Worm (Caenorhabditis elegans) whole organism, midembryonic: ENCODE measurements around the gene ZK105.5.

Experiments used
- T22C8.4 ChIP-seq: fragments of 200-800 bp; sonication (Bioruptor generic); IDR thresholded peaks from 2 replicates; pipeline ENCODE4 v1.3.6; 2022; ENCODE audit warnings: missing genetic modification characterization, missing compliant biosample characterization
- cog-1 ChIP-seq: sonication (generic microtip); optimal IDR thresholded peaks from 2 replicates; lab custom pipeline; 2016; ENCODE audit warnings: missing genetic modification characterization, missing compliant biosample characterization
- flt-1 ChIP-seq: fragments of 200-800 bp; sonication (Bioruptor generic); IDR thresholded peaks from 2 replicates; pipeline ENCODE4 v1.3.6; 2022; ENCODE audit warnings: missing genetic modification characterization, missing compliant biosample characterization
- klf-2 ChIP-seq: fragments of 200-800 bp; sonication (Bioruptor generic); conservative IDR thresholded peaks from 2 replicates; pipeline ENCODE4 v1.3.6; 2022; ENCODE audit warnings: missing genetic modification reagents, missing genetic modification characterization, missing compliant biosample characterization
- med-1 ChIP-seq: sonication (generic microtip); optimal IDR thresholded peaks from 2 replicates; lab custom pipeline; 2017; ENCODE audit warnings: missing genetic modification characterization, mild to moderate bottlenecking, missing compliant biosample characterization, antibody characterized with exemption, missing genetic modification reagents; ENCODE audit not compliant: insufficient read depth
- ref-1 ChIP-seq: fragments of 200-800 bp; sonication (Bioruptor generic); conservative IDR thresholded peaks from 2 replicates; pipeline ENCODE4 v1.3.6; 2022; ENCODE audit warnings: missing genetic modification reagents, missing genetic modification characterization, missing compliant biosample characterization
- tab-1 ChIP-seq: fragments of 200-800 bp; sonication (Bioruptor generic); IDR thresholded peaks from 2 replicates; pipeline ENCODE4 v1.3.6; 2022; ENCODE audit warnings: missing genetic modification characterization, missing compliant biosample characterization
- ztf-23 ChIP-seq: fragments of 200-800 bp; sonication (Bioruptor generic); IDR thresholded peaks from 2 replicates; pipeline ENCODE4 v1.3.6; 2022; ENCODE audit warnings: missing genetic modification reagents, missing genetic modification characterization, missing compliant biosample characterization
- ztf-29 ChIP-seq: fragments of 200-800 bp; sonication (Bioruptor generic); IDR thresholded peaks from 2 replicates; pipeline ENCODE4 v1.3.6; 2022; ENCODE audit warnings: missing genetic modification reagents, missing genetic modification characterization, missing compliant biosample characterization

Gene ZK105.5

ce11 chrV:7672258-7672657, 45.3 kb downstream of the ZK105.5 start, which contains the start of gene C12D5.4:
TSS of gene C12D5.4 (plus strand) at chrV:7672558.
- no peak for TF ChIP-seq T22C8.4 (GFP tag; lab: Robert Waterston, UW)
- no peak for TF ChIP-seq ztf-29 (GFP tag; lab: Robert Waterston, UW)
- TF ChIP-seq ref-1: no peak
- no peak for TF ChIP-seq ztf-23 (GFP tag; lab: Robert Waterston, UW)
- TF ChIP-seq klf-2 (GFP tag; lab: Robert Waterston, UW): no peak
- no peak for TF ChIP-seq cog-1 (tag; lab: Kevin White, UChicago)
- TF ChIP-seq flt-1: no peak
- TF ChIP-seq med-1 (GFP tag; lab: Kevin White, UChicago): no peak

- TF ChIP-seq T22C8.4 (GFP tag; lab: Robert Waterston, UW) (no peak), flt-1 (no peak), cog-1 (tag; lab: Kevin White, UChicago) (no peak), ref-1 (no peak), ztf-29 (GFP tag; lab: Robert Waterston, UW) (no peak), med-1 (GFP tag; lab: Kevin White, UChicago) (no peak), tab-1 (GFP tag; lab: Robert Waterston, UW) (no peak), klf-2 (GFP tag; lab: Robert Waterston, UW) (no peak), ztf-23 (GFP tag; lab: Robert Waterston, UW) (no peak)
Observed at ce11 chrV:7667940-7668339, 49.6 kb downstream of the ZK105.5 start, which contains the start of gene C12D5.5. TSS of gene C12D5.5 (plus strand) at chrV:7668240.
